Fruit fly (Drosophila melanogaster) whole organism, embryonic: ENCODE measurements around the gene Tig.

ENCODE experiments used
- Asciz ChIP-seq: fragments of 200-800 bp; sonication (Bioruptor generic); optimal IDR thresholded peaks from 2 replicates; lab custom pipeline; 2017; ENCODE audit warnings: missing biosample characterization, mild to moderate bottlenecking, missing genetic modification characterization, missing genetic modification reagents
- CG11696 ChIP-seq: fragments of 200-800 bp; sonication (Bioruptor generic); IDR thresholded peaks from 2 replicates; pipeline ENCODE4 v1.3.6; 2022; ENCODE audit warnings: missing biosample characterization, missing genetic modification characterization
- CG12155 ChIP-seq: fragments of 200-800 bp; sonication (Bioruptor generic); optimal IDR thresholded peaks from 3 replicates; lab custom pipeline; 2016; ENCODE audit warnings: missing biosample characterization, missing genetic modification characterization
- CG13123 ChIP-seq: fragments of 200-800 bp; sonication (Bioruptor generic); optimal IDR thresholded peaks from 2 replicates; lab custom pipeline; 2016; ENCODE audit warnings: missing biosample characterization, missing genetic modification characterization
- CG15479 ChIP-seq: fragments of 200-800 bp; sonication (Bioruptor generic); optimal IDR thresholded peaks from 3 replicates; lab custom pipeline; 2019; ENCODE audit warnings: missing biosample characterization, mild to moderate bottlenecking, missing genetic modification characterization, moderate library complexity
- CG17186 ChIP-seq: fragments of 200-800 bp; sonication (Bioruptor generic); optimal IDR thresholded peaks from 3 replicates; lab custom pipeline; 2017; ENCODE audit warnings: missing biosample characterization, missing genetic modification reagents, missing genetic modification characterization
- CG17568 ChIP-seq: fragments of 200-800 bp; sonication (Bioruptor generic); optimal IDR thresholded peaks from 2 replicates; lab custom pipeline; 2018; ENCODE audit warnings: missing biosample characterization, mild to moderate bottlenecking, missing genetic modification characterization, moderate library complexity
- CG18476 ChIP-seq: fragments of 200-800 bp; sonication (Bioruptor generic); optimal IDR thresholded peaks from 2 replicates; lab custom pipeline; 2016; ENCODE audit warnings: missing biosample characterization, mild to moderate bottlenecking, missing genetic modification characterization
- CG30403 ChIP-seq: fragments of 200-800 bp; sonication (Bioruptor generic); optimal IDR thresholded peaks from 3 replicates; lab custom pipeline; 2016; ENCODE audit warnings: missing biosample characterization, missing genetic modification characterization
- CG34422 ChIP-seq: fragments of 200-800 bp; sonication (Bioruptor generic); IDR thresholded peaks from 3 replicates; pipeline ENCODE4 v1.3.6; 2022; ENCODE audit warnings: missing biosample characterization, missing genetic modification characterization
- CG4282 ChIP-seq: fragments of 200-800 bp; sonication (Bioruptor generic); optimal IDR thresholded peaks from 2 replicates; lab custom pipeline; 2016; ENCODE audit warnings: missing biosample characterization, missing genetic modification characterization
- CG4424 ChIP-seq: fragments of 200-800 bp; sonication (Bioruptor generic); optimal IDR thresholded peaks from 3 replicates; lab custom pipeline; 2016; ENCODE audit warnings: missing biosample characterization, missing genetic modification characterization
- CG4617 ChIP-seq: fragments of 200-800 bp; sonication (Bioruptor generic); optimal IDR thresholded peaks from 3 replicates; lab custom pipeline; 2016; ENCODE audit warnings: missing biosample characterization, missing genetic modification characterization, borderline replicate concordance
- CG5180 ChIP-seq: fragments of 200-800 bp; sonication (Bioruptor generic); optimal IDR thresholded peaks from 3 replicates; lab custom pipeline; 2017; ENCODE audit warnings: missing biosample characterization, missing genetic modification characterization, mild to moderate bottlenecking, moderate library complexity, missing genetic modification reagents
- CG7745 ChIP-seq: fragments of 200-800 bp; sonication (Bioruptor generic); optimal IDR thresholded peaks from 2 replicates; lab custom pipeline; 2018; ENCODE audit warnings: missing biosample characterization, mild to moderate bottlenecking, missing genetic modification characterization, moderate library complexity
- CG8359 ChIP-seq: fragments of 200-800 bp; sonication (Bioruptor generic); optimal IDR thresholded peaks from 2 replicates; lab custom pipeline; 2017; ENCODE audit warnings: missing biosample characterization, mild to moderate bottlenecking, missing genetic modification characterization, borderline replicate concordance
- CG8478 ChIP-seq: fragments of >200 bp; optimal IDR thresholded peaks from 2 replicates; lab custom pipeline; 2018
- CG9932 ChIP-seq: fragments of 200-800 bp; sonication (Bioruptor generic); IDR thresholded peaks from 2 replicates; pipeline ENCODE4 v1.3.6; 2022; ENCODE audit warnings: missing biosample characterization, missing genetic modification characterization
- CTCF ChIP-seq: fragments of 200-800 bp; sonication (Bioruptor generic); optimal IDR thresholded peaks from 2 replicates; lab custom pipeline; 2017; ENCODE audit warnings: missing biosample characterization, mild to moderate bottlenecking, missing genetic modification characterization, moderate library complexity
- D19A ChIP-seq: fragments of 200-800 bp; optimal IDR thresholded peaks from 3 replicates; lab custom pipeline; 2019; ENCODE audit warnings: missing biosample characterization, mild to moderate bottlenecking, missing genetic modification characterization, moderate library complexity
- Ets65A ChIP-seq: fragments of 200-800 bp; sonication (Bioruptor generic); peaks from one replicate; lab custom pipeline; 2016; ENCODE audit warnings: missing biosample characterization, missing genetic modification characterization
- HLHmδ ChIP-seq: fragments of 200-800 bp; sonication (Bioruptor generic); optimal IDR thresholded peaks from 2 replicates; lab custom pipeline; 2018; ENCODE audit warnings: missing biosample characterization, mild to moderate bottlenecking, missing genetic modification characterization, moderate library complexity
- Hmr ChIP-seq: fragments of 200-800 bp; sonication (Bioruptor generic); optimal IDR thresholded peaks from 3 replicates; lab custom pipeline; 2017; ENCODE audit warnings: mild to moderate bottlenecking, missing biosample characterization, missing genetic modification reagents, missing genetic modification characterization
- Hr78 ChIP-seq, 2 experiments: fragments of 200-800 bp in 1 of 2; fragments of >200 bp in 1 of 2; sonication (Bioruptor generic) in 1 of 2; optimal IDR thresholded peaks; 2 replicates each; lab custom pipeline; 2017 to 2019; ENCODE audit warnings: missing biosample characterization in 2 of 2, missing genetic modification characterization in 2 of 2, mild to moderate bottlenecking in 1 of 2, moderate library complexity in 1 of 2
- Lpt ChIP-seq: fragments of >200 bp; optimal IDR thresholded peaks from 2 replicates; lab custom pipeline; 2018; ENCODE audit warnings: missing biosample characterization, missing genetic modification characterization
- Med ChIP-seq: fragments of 200-800 bp; sonication (Bioruptor generic); peaks from one replicate; lab custom pipeline; 2016; ENCODE audit warnings: missing biosample characterization, missing genetic modification characterization, mild to moderate bottlenecking, inconsistent platforms, moderate library complexity
- NC2β ChIP-seq: fragments of 200-800 bp; sonication (Bioruptor generic); optimal IDR thresholded peaks from 2 replicates; lab custom pipeline; 2016; ENCODE audit warnings: missing biosample characterization, missing genetic modification characterization
- Oaz ChIP-seq: fragments of 200-800 bp; sonication (Bioruptor generic); IDR thresholded peaks from 2 replicates; pipeline ENCODE4 v1.3.6; 2022; ENCODE audit warnings: missing biosample characterization, missing genetic modification characterization
- Poxn ChIP-seq: fragments of 200-800 bp; sonication (Bioruptor generic); IDR thresholded peaks from 2 replicates; pipeline ENCODE4 v1.3.6; 2022; ENCODE audit warnings: missing biosample characterization, missing genetic modification characterization
- Tbp ChIP-seq: fragments of >200 bp; optimal IDR thresholded peaks from 2 replicates; lab custom pipeline; 2018; ENCODE audit warnings: missing biosample characterization, missing genetic modification characterization
- Xbp1 ChIP-seq: fragments of 200-800 bp; sonication (Bioruptor generic); optimal IDR thresholded peaks from 3 replicates; lab custom pipeline; 2016; ENCODE audit warnings: missing biosample characterization, mild to moderate bottlenecking, missing genetic modification characterization
- ap ChIP-seq: fragments of 200-800 bp; sonication (Bioruptor generic); IDR thresholded peaks from 2 replicates; pipeline ENCODE4 v1.3.6; 2022; ENCODE audit warnings: missing biosample characterization, missing genetic modification characterization
- ara ChIP-seq: fragments of 200-800 bp; sonication (Bioruptor generic); IDR thresholded peaks from 2 replicates; pipeline ENCODE4 v1.3.6; 2022; ENCODE audit warnings: missing biosample characterization, missing genetic modification characterization
- ash1 ChIP-seq: fragments of 200-800 bp; sonication (Bioruptor generic); optimal IDR thresholded peaks from 2 replicates; lab custom pipeline; 2018; ENCODE audit warnings: missing biosample characterization, mild to moderate bottlenecking, missing genetic modification characterization
- ci ChIP-seq: fragments of 200-800 bp; sonication (Bioruptor generic); IDR thresholded peaks from 3 replicates; pipeline ENCODE4 v1.3.6; 2022; ENCODE audit warnings: missing biosample characterization, missing genetic modification characterization
- crol ChIP-seq: fragments of 200-800 bp; sonication (Bioruptor generic); IDR thresholded peaks from 2 replicates; pipeline ENCODE4 v1.3.6; 2022; ENCODE audit warnings: missing biosample characterization, missing genetic modification characterization
- ems ChIP-seq: fragments of 200-800 bp; sonication (Bioruptor generic); optimal IDR thresholded peaks from 3 replicates; lab custom pipeline; 2016; ENCODE audit warnings: missing biosample characterization, missing genetic modification characterization
- fd3F ChIP-seq: fragments of 200-800 bp; sonication (Bioruptor generic); optimal IDR thresholded peaks from 2 replicates; lab custom pipeline; 2018; ENCODE audit warnings: missing biosample characterization, mild to moderate bottlenecking, missing genetic modification characterization, moderate library complexity
- gro ChIP-seq: fragments of 200-800 bp; sonication (Bioruptor generic); optimal IDR thresholded peaks from 2 replicates; lab custom pipeline; 2016; ENCODE audit warnings: missing biosample characterization, missing genetic modification characterization
- inv ChIP-seq: fragments of 200-800 bp; sonication (Bioruptor generic); IDR thresholded peaks from 2 replicates; pipeline ENCODE4 v1.3.6; 2022; ENCODE audit warnings: missing biosample characterization, missing genetic modification characterization; ENCODE audit not compliant: partially characterized antibody
- jing ChIP-seq: fragments of 200-800 bp; sonication (Bioruptor generic); optimal IDR thresholded peaks from 2 replicates; lab custom pipeline; 2018; ENCODE audit warnings: missing biosample characterization, mild to moderate bottlenecking, missing genetic modification characterization
- nom ChIP-seq: fragments of 200-800 bp; sonication (Bioruptor generic); optimal IDR thresholded peaks from 2 replicates; lab custom pipeline; 2017; ENCODE audit warnings: missing biosample characterization, missing genetic modification characterization, mild to moderate bottlenecking, moderate library complexity, missing genetic modification reagents
- pan ChIP-seq, 4 experiments: fragments of >200 bp in 3 of 4; fragments of 200-800 bp in 1 of 4; sonication (Bioruptor generic) in 1 of 4; optimal IDR thresholded peaks in 3 of 4; IDR thresholded peaks in 1 of 4; 2 replicates each; pipeline versions ENCODE4 v1.3.6 to Lab custom; 2017 to 2022; ENCODE audit warnings: missing biosample characterization in 2 of 4, missing genetic modification characterization in 2 of 4, mixed read lengths in 1 of 4
- pfk ChIP-seq: fragments of 200-800 bp; sonication (Bioruptor generic); optimal IDR thresholded peaks from 2 replicates; lab custom pipeline; 2018; ENCODE audit warnings: missing biosample characterization, mild to moderate bottlenecking, missing genetic modification characterization, moderate library complexity
- pita ChIP-seq: fragments of 200-800 bp; sonication (Bioruptor generic); optimal IDR thresholded peaks from 2 replicates; lab custom pipeline; 2017; ENCODE audit warnings: missing biosample characterization, mild to moderate bottlenecking, missing genetic modification characterization
- prd ChIP-seq, 3 experiments: fragments of >200 bp in 2 of 3; fragments of 200-800 bp in 1 of 3; sonication (Bioruptor generic) in 1 of 3; optimal IDR thresholded peaks in 2 of 3; IDR thresholded peaks in 1 of 3; 2 replicates in 2 of 3; 3 replicates in 1 of 3; pipeline versions ENCODE4 v1.3.6 to Lab custom; 2017 to 2022; ENCODE audit warnings: missing biosample characterization in 1 of 3, missing genetic modification characterization in 1 of 3
- ro ChIP-seq: fragments of 200-800 bp; sonication (Bioruptor generic); IDR thresholded peaks from 2 replicates; pipeline ENCODE4 v1.3.6; 2022; ENCODE audit warnings: missing biosample characterization, missing genetic modification characterization
- sisA ChIP-seq: fragments of 200-800 bp; sonication (Bioruptor generic); IDR thresholded peaks from 2 replicates; pipeline ENCODE4 v1.3.6; 2022; ENCODE audit warnings: missing biosample characterization, missing genetic modification characterization
- slou ChIP-seq: fragments of 200-800 bp; sonication (Bioruptor generic); optimal IDR thresholded peaks from 3 replicates; lab custom pipeline; 2016; ENCODE audit warnings: missing biosample characterization, missing genetic modification characterization
- stwl ChIP-seq: fragments of 200-800 bp; sonication (Bioruptor generic); optimal IDR thresholded peaks from 3 replicates; lab custom pipeline; 2018; ENCODE audit warnings: missing biosample characterization, mild to moderate bottlenecking, missing genetic modification characterization, moderate library complexity
- vfl ChIP-seq: fragments of 200-800 bp; sonication (Bioruptor generic); optimal IDR thresholded peaks from 2 replicates; lab custom pipeline; 2016; ENCODE audit warnings: missing biosample characterization, missing genetic modification characterization

Gene Tig

dm6 chr2L:6463392-6463791 lies 40.3 kb upstream of the Tig start (continued):
- TF ChIP-seq Hmr (GFP tag; lab: Kevin White, UChicago) (no peak), NC2β (GFP tag; lab: Kevin White, UChicago) (no peak), jing (GFP tag; lab: Kevin White, UChicago) (no peak), CG8359 (GFP tag; lab: Kevin White, UChicago) (no peak), CG7745 (tag; lab: Kevin White, UChicago) (no peak), stwl (tag; lab: Kevin White, UChicago) (no peak), CG5180 (no peak), pan (optimal IDR thresholded peaks at IDR 0.05; lab: Kevin White, UChicago) (no peak), pan (GFP tag; optimal IDR thresholded peaks at IDR 0.05 in 1 of 2, IDR thresholded peaks at IDR 0.05 in 1 of 2) (no peak), CG18476 (GFP tag; lab: Kevin White, UChicago) (no peak), CG17186 (GFP tag; lab: Kevin White, UChicago) (no peak), CG4424 (GFP tag; lab: Kevin White, UChicago) (no peak), CG4617 (GFP tag; lab: Kevin White, UChicago) (no peak), CG11696 (GFP tag; lab: Robert Waterston, UW) (no peak), Hr78 (GFP tag; optimal IDR thresholded peaks at IDR 0.05; lab: Kevin White, UChicago) (no peak), crol (GFP tag; lab: Robert Waterston, UW) (no peak), prd (optimal IDR thresholded peaks at IDR 0.05; lab: Kevin White, UChicago) (no peak), prd (GFP tag; IDR thresholded peaks at IDR 0.05; lab: Robert Waterston, UW) (0 out of 3 replicates have a peak, but pooled peaks have one; percentile 24), CG17568 (GFP tag; lab: Kevin White, UChicago) (no peak), pita (GFP tag; lab: Kevin White, UChicago) (no peak), CG9932 (GFP tag; lab: Robert Waterston, UW) (no peak), Xbp1 (no peak), CG15479 (peak; percentile 49), Poxn (GFP tag; lab: Robert Waterston, UW) (no peak), CG12155 (no peak), ro (GFP tag; lab: Robert Waterston, UW) (no peak), CG30403 (GFP tag; lab: Kevin White, UChicago) (no peak), ems (GFP tag; lab: Kevin White, UChicago) (no peak), pfk (GFP tag; lab: Kevin White, UChicago) (no peak), D19A (tag; lab: Kevin White, UChicago) (no peak), CG4282 (GFP tag; lab: Kevin White, UChicago) (no peak), Tbp (no peak), CG13123 (GFP tag; lab: Kevin White, UChicago) (no peak), ash1 (GFP tag; lab: Kevin White, UChicago) (no peak), Asciz (GFP tag; lab: Kevin White, UChicago) (no peak), Med (peak; percentile 10), CG34422 (peak; percentile 18; the same call in 1 of the 3 replicates), Lpt (GFP tag; lab: Kevin White, UChicago) (no peak), fd3F (GFP tag; lab: Kevin White, UChicago) (no peak), gro (no peak), slou (GFP tag; lab: Kevin White, UChicago) (no peak), inv (GFP tag; lab: Robert Waterston, UW) (no peak), Ets65A (GFP tag; lab: Kevin White, UChicago) (no peak), HLHmδ (no peak), CTCF (no peak), vfl (no peak), ci (GFP tag; lab: Robert Waterston, UW) (0 out of 3 replicates have a peak, but pooled peaks have one; percentile 55), CG8478 (peak; percentile 66), nom (GFP tag; lab: Kevin White, UChicago) (no peak), ara (GFP tag; lab: Robert Waterston, UW) (0 out of 2 replicates have a peak, but pooled peaks have one; percentile 10), ap (no peak), sisA (GFP tag; lab: Robert Waterston, UW) (no peak), Oaz (GFP tag; lab: Robert Waterston, UW) (no peak)
